Worm (Caenorhabditis elegans): ENCODE results near the gene lido-7.

ce11 chrII:2984383-2984782, 3.7 kb upstream of the lido-7 start:
- no peak for TF ChIP-seq nhr-28 (tag; optimal IDR thresholded peaks at IDR 0.05)
- no peak for TF ChIP-seq snpc-4 (tag; optimal IDR thresholded peaks at IDR 0.05)
- TF ChIP-seq nhr-12 (tag; optimal IDR thresholded peaks at IDR 0.05): no peak
- no peak for TF ChIP-seq pha-4 (tag; optimal IDR thresholded peaks at IDR 0.05)
- TF ChIP-seq lin-13 (tag; optimal IDR thresholded peaks at IDR 0.05): no peak
- TF ChIP-seq mep-1 (tag; optimal IDR thresholded peaks at IDR 0.05): no peak
- TF ChIP-seq unc-62 (GFP tag; optimal IDR thresholded peaks at IDR 0.05): no peak
- TF ChIP-seq elt-1 (tag; optimal IDR thresholded peaks at IDR 0.05; ENCODE audit: borderline replicate concordance, insufficient read depth): no peak
- TF ChIP-seq mab-5 (tag; optimal IDR thresholded peaks at IDR 0.05): no peak
- no peak for TF ChIP-seq nhr-237 (tag; optimal IDR thresholded peaks at IDR 0.05)

All from whole organism, mixed stage, embryonic.